Fruit fly (Drosophila melanogaster) whole organism, pupa: ENCODE results near the gene CG9701.
A peak's percentile ranks its signal among the peaks of the same experiment; 100 is the strongest.

ENCODE experiments used
- CG10348 ChIP-seq: fragments of 200-800 bp; sonication (Bioruptor generic); IDR thresholded peaks from 2 replicates; pipeline ENCODE4 v1.3.6; 2022; ENCODE audit warnings: missing biosample characterization, missing genetic modification characterization
- CG12605 ChIP-seq: fragments of 200-800 bp; sonication (Bioruptor generic); IDR thresholded peaks from 2 replicates; pipeline ENCODE4 v1.3.6; 2022; ENCODE audit warnings: missing biosample characterization, missing genetic modification characterization
- CG13204 ChIP-seq: fragments of 200-800 bp; sonication (Bioruptor generic); optimal IDR thresholded peaks from 2 replicates; lab custom pipeline; 2018; ENCODE audit warnings: missing biosample characterization, mild to moderate bottlenecking, missing genetic modification characterization, moderate library complexity
- CG14655 ChIP-seq: fragments of 200-800 bp; sonication (Bioruptor generic); optimal IDR thresholded peaks from 3 replicates; lab custom pipeline; 2017; ENCODE audit warnings: mild to moderate bottlenecking, missing biosample characterization, missing genetic modification reagents, missing genetic modification characterization
- CG15710 ChIP-seq: fragments of 200-800 bp; sonication (Bioruptor generic); optimal IDR thresholded peaks from 2 replicates; lab custom pipeline; 2018; ENCODE audit warnings: missing biosample characterization, mild to moderate bottlenecking, missing genetic modification characterization, moderate library complexity
- CG17806 ChIP-seq: fragments of 200-800 bp; sonication (Bioruptor generic); optimal IDR thresholded peaks from 2 replicates; lab custom pipeline; 2018; ENCODE audit warnings: missing biosample characterization, mild to moderate bottlenecking, missing genetic modification characterization, moderate library complexity
- CG32121 ChIP-seq: fragments of 200-800 bp; sonication (Bioruptor generic); IDR thresholded peaks from 2 replicates; pipeline ENCODE4 v1.3.6; 2022; ENCODE audit warnings: missing biosample characterization, missing genetic modification characterization
- CG34367 ChIP-seq: fragments of 200-800 bp; sonication (Bioruptor generic); optimal IDR thresholded peaks from 2 replicates; lab custom pipeline; 2018; ENCODE audit warnings: missing biosample characterization, mild to moderate bottlenecking, missing genetic modification characterization
- CG4496 ChIP-seq: fragments of 200-800 bp; sonication (Bioruptor generic); IDR thresholded peaks from 3 replicates; pipeline ENCODE4 v1.3.6; 2022; ENCODE audit warnings: missing biosample characterization, missing genetic modification characterization
- CG8159 ChIP-seq: fragments of 200-800 bp; sonication (Bioruptor generic); optimal IDR thresholded peaks from 3 replicates; lab custom pipeline; 2018; ENCODE audit warnings: missing biosample characterization, mild to moderate bottlenecking, missing genetic modification characterization, moderate library complexity
- CG8301 ChIP-seq: fragments of 200-800 bp; sonication (Bioruptor generic); optimal IDR thresholded peaks from 2 replicates; lab custom pipeline; 2018; ENCODE audit warnings: missing biosample characterization, mild to moderate bottlenecking, missing genetic modification characterization
- CG9948 ChIP-seq: fragments of 200-800 bp; sonication (Bioruptor generic); optimal IDR thresholded peaks from 2 replicates; lab custom pipeline; 2018; ENCODE audit warnings: missing biosample characterization, mild to moderate bottlenecking, missing genetic modification characterization, moderate library complexity
- D1 ChIP-seq: fragments of 200-800 bp; sonication (Bioruptor generic); optimal IDR thresholded peaks from 2 replicates; lab custom pipeline; 2018; ENCODE audit warnings: missing biosample characterization, mild to moderate bottlenecking, missing genetic modification characterization, moderate library complexity
- EcR ChIP-seq: fragments of 200-800 bp; sonication (Bioruptor generic); optimal IDR thresholded peaks from 3 replicates; lab custom pipeline; 2019; ENCODE audit warnings: missing biosample characterization, missing genetic modification characterization, mild to moderate bottlenecking, moderate library complexity, missing genetic modification reagents
- Ets98B ChIP-seq: fragments of 200-800 bp; sonication (Bioruptor generic); IDR thresholded peaks from 2 replicates; pipeline ENCODE4 v1.3.6; 2022; ENCODE audit warnings: missing biosample characterization, missing genetic modification characterization
- Pif1A ChIP-seq: fragments of 200-800 bp; sonication (Bioruptor generic); optimal IDR thresholded peaks from 3 replicates; lab custom pipeline; 2016; ENCODE audit warnings: missing biosample characterization, missing genetic modification characterization
- Pif1B ChIP-seq: fragments of 200-800 bp; sonication (Bioruptor generic); optimal IDR thresholded peaks from 3 replicates; lab custom pipeline; 2016; ENCODE audit warnings: missing biosample characterization, missing genetic modification characterization
- Snoo ChIP-seq: fragments of 200-800 bp; sonication (Bioruptor generic); optimal IDR thresholded peaks from 3 replicates; lab custom pipeline; 2017; ENCODE audit warnings: missing biosample characterization, mild to moderate bottlenecking, missing genetic modification characterization, inconsistent platforms
- fd96Ca ChIP-seq: fragments of 200-800 bp; sonication (Bioruptor generic); IDR thresholded peaks from 3 replicates; pipeline ENCODE4 v1.3.6; 2022; ENCODE audit warnings: missing biosample characterization, missing genetic modification characterization
- gl ChIP-seq: fragments of 200-800 bp; sonication (Bioruptor generic); optimal IDR thresholded peaks from 2 replicates; lab custom pipeline; 2018; ENCODE audit warnings: missing biosample characterization, mild to moderate bottlenecking, missing genetic modification characterization
- rn ChIP-seq: fragments of 200-800 bp; sonication (Bioruptor generic); IDR thresholded peaks from 2 replicates; pipeline ENCODE4 v1.3.6; 2022; ENCODE audit warnings: missing biosample characterization, missing genetic modification characterization

The CG9701 gene

DNA sequence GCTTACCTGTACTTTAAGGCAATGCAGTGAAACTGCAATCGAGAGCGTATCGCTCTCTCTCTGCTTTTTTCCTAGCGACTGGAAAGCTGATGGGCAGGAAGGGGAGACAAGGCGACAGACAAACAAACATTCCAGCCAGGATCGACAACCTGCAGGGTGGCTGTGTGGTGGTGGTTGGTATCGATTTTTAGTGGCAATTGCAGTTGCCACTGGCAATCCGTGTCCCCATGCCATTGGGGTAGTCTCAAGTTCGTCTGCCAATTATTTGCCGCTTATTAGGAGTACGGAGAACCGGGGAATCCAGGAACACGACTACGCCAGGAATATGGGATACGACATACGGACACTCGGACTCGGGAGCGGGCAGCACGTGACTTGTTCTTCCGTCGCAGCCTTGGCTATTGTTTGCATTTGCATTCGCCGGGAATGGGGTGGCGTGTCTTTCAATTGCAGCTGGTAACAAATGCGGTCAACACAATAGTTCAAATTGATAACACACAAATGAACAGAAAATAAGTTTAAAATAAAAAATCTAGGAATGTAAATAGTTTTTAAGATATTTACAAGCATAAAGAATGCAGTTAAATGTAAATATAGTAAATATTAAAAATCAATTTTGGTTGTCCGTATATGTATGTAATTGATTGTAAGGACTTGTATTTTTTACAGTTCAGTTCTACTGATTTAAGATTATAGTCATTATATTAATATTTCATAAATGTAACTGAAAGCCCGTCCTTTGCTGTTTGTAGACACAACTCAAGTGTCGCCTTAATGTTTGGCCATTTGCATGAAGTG is 13.4 kb downstream of the CG9701 start:
- TF ChIP-seq CG4496 (no peak; the same call in 2 of the 3 replicates), CG32121 (GFP tag; lab: Robert Waterston, UW) (no peak), CG15710 (tag; lab: Kevin White, UChicago) (peak; percentile 20), CG14655 (peak; percentile 31), CG9948 (tag; lab: Kevin White, UChicago) (peak; percentile 67), CG8301 (tag; lab: Kevin White, UChicago) (peak; percentile 54), CG8159 (peak; percentile 37)

DNA sequence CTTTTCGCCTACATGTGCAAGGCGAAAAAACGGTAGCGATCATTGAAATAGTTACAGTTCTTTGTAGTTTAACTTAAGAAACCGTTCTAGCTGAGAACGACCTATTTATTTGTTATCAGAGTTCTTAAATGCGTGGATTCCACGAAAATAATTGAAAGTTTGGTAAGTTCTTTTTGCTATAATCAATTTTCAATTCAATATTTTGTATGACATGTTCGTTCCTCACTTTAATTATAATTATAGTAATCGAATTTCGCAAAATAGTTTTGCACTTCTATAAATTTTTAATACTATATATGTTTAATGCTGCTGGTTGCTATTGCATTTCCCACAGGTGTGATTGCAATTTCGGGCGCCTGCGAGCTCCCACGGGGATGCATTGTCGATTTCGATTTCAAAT is 15.0 kb downstream of the CG9701 start:
- TF ChIP-seq CG8301 (tag; lab: Kevin White, UChicago), result peak; percentile 67
- peak; percentile 69 for TF ChIP-seq CG14655
- 0 out of 3 replicates have a peak, but pooled peaks have one; percentile 31 for TF ChIP-seq CG4496
- peak; percentile 56 for TF ChIP-seq CG9948 (tag; lab: Kevin White, UChicago)
- peak; percentile 12 for TF ChIP-seq Pif1B (GFP tag; lab: Kevin White, UChicago)
- no peak for TF ChIP-seq gl (tag; lab: Kevin White, UChicago)
- TF ChIP-seq EcR (GFP tag; lab: Kevin White, UChicago), result no peak
- TF ChIP-seq Ets98B (GFP tag; lab: Robert Waterston, UW), result no peak
- TF ChIP-seq D1 (tag; lab: Kevin White, UChicago), result no peak
- TF ChIP-seq CG15710 (tag; lab: Kevin White, UChicago), result peak; percentile 55
- TF ChIP-seq CG34367 (tag; lab: Kevin White, UChicago), result peak; percentile 36
- no peak for TF ChIP-seq CG13204 (GFP tag; lab: Kevin White, UChicago)
- peak; percentile 29 for TF ChIP-seq Pif1A
- 0 out of 2 replicates have a peak, but pooled peaks have one; percentile 44 for TF ChIP-seq CG32121 (GFP tag; lab: Robert Waterston, UW)
- TF ChIP-seq CG12605, result no peak
- TF ChIP-seq rn (GFP tag; lab: Robert Waterston, UW), result no peak
- peak; percentile 66 for TF ChIP-seq CG8159
- peak; percentile 42 for TF ChIP-seq Snoo (tag; lab: Kevin White, UChicago)
- peak; percentile 57 for TF ChIP-seq CG17806 (tag; lab: Kevin White, UChicago)
- no peak for TF ChIP-seq fd96Ca (GFP tag; lab: Robert Waterston, UW)
- TF ChIP-seq CG10348 (GFP tag; lab: Robert Waterston, UW), result no peak
- TF ChIP-seq, all 21 proteins: peak for 12

DNA sequence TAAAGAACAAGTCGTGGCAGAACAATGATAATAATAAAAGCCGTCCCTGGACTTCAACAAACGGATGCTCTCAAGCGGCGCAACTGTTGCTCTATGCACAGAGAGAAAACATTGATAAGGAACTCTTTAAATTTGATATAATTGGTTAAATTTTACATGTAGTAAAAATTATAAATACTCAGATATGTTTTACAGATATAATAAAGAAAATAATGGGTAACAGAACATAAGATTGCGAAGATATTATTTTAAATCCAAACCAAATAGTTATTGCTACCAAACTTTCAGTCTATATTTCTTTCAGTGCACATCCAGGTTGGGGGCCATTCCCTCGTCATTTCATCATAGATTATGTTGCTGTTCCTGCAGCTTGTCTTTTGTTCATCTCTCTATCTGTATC is 16.4 kb downstream of the CG9701 start:
- TF ChIP-seq Snoo (tag; lab: Kevin White, UChicago) (no peak), CG13204 (GFP tag; lab: Kevin White, UChicago) (no peak), fd96Ca (GFP tag; lab: Robert Waterston, UW) (no peak), Ets98B (GFP tag; lab: Robert Waterston, UW) (peak; percentile 50; the same call in 1 of the 2 replicates), Pif1B (GFP tag; lab: Kevin White, UChicago) (peak; percentile 52), CG8159 (peak; percentile 75), D1 (tag; lab: Kevin White, UChicago) (peak; percentile 32), CG15710 (tag; lab: Kevin White, UChicago) (peak; percentile 67), CG9948 (tag; lab: Kevin White, UChicago) (peak; percentile 83), CG10348 (GFP tag; lab: Robert Waterston, UW) (no peak), gl (tag; lab: Kevin White, UChicago) (peak; percentile 14), Pif1A (peak; percentile 7), EcR (GFP tag; lab: Kevin White, UChicago) (no peak), CG17806 (tag; lab: Kevin White, UChicago) (peak; percentile 79), rn (GFP tag; lab: Robert Waterston, UW) (no peak), CG34367 (tag; lab: Kevin White, UChicago) (peak; percentile 43), CG8301 (tag; lab: Kevin White, UChicago) (peak; percentile 84), CG4496 (peak; percentile 78), CG14655 (peak; percentile 89)
- TF ChIP-seq, all 21 proteins: peak for 13

DNA sequence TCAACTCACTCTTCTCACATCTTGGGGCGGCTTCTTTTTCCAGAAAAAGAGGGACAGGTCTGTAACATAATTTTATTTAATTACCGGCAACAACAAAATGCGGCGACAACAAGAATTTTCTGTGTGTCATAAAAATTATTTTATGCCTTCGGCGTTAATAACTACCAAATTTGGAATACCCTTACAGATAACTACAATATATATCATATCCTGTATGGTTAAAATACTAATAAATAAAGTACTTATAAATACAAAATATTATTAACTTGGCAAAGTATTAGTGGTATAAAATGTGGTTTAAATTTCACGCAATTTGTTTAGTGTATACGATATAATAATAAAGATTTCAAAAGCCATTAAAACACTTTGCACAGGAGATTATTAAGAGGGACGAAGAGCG is 17.4 kb downstream of the CG9701 start:
- TF ChIP-seq Pif1B (GFP tag; lab: Kevin White, UChicago) (no peak), EcR (GFP tag; lab: Kevin White, UChicago) (no peak), CG17806 (tag; lab: Kevin White, UChicago) (peak; percentile 11), CG32121 (GFP tag; lab: Robert Waterston, UW) (no peak), CG8159 (peak; percentile 2), CG13204 (GFP tag; lab: Kevin White, UChicago) (no peak), CG15710 (tag; lab: Kevin White, UChicago) (peak; percentile 28), Snoo (tag; lab: Kevin White, UChicago) (no peak), CG34367 (tag; lab: Kevin White, UChicago) (no peak), CG10348 (GFP tag; lab: Robert Waterston, UW) (no peak), CG12605 (no peak), gl (tag; lab: Kevin White, UChicago) (no peak), CG8301 (tag; lab: Kevin White, UChicago) (no peak), CG4496 (no peak), fd96Ca (GFP tag; lab: Robert Waterston, UW) (no peak), CG9948 (tag; lab: Kevin White, UChicago) (peak; percentile 6), Ets98B (GFP tag; lab: Robert Waterston, UW) (no peak), D1 (tag; lab: Kevin White, UChicago) (no peak), rn (GFP tag; lab: Robert Waterston, UW) (no peak), CG14655 (no peak), Pif1A (no peak)
- TF ChIP-seq, all 21 proteins: peak for 4
